Worm (Caenorhabditis elegans) whole organism, midembryonic: ENCODE measurements around the gene twk-48.
A peak's percentile ranks its signal among the peaks of the same experiment; 100 is the strongest.

Experiments
- T22C8.4 ChIP-seq: fragments of 200-800 bp; sonication (Bioruptor generic); IDR thresholded peaks from 2 replicates; pipeline ENCODE4 v1.3.6; 2022; ENCODE audit warnings: missing genetic modification characterization, missing compliant biosample characterization
- cog-1 ChIP-seq: sonication (generic microtip); optimal IDR thresholded peaks from 2 replicates; lab custom pipeline; 2016; ENCODE audit warnings: missing genetic modification characterization, missing compliant biosample characterization
- flt-1 ChIP-seq: fragments of 200-800 bp; sonication (Bioruptor generic); IDR thresholded peaks from 2 replicates; pipeline ENCODE4 v1.3.6; 2022; ENCODE audit warnings: missing genetic modification characterization, missing compliant biosample characterization
- klf-2 ChIP-seq: fragments of 200-800 bp; sonication (Bioruptor generic); conservative IDR thresholded peaks from 2 replicates; pipeline ENCODE4 v1.3.6; 2022; ENCODE audit warnings: missing genetic modification reagents, missing genetic modification characterization, missing compliant biosample characterization
- med-1 ChIP-seq: sonication (generic microtip); optimal IDR thresholded peaks from 2 replicates; lab custom pipeline; 2017; ENCODE audit warnings: missing genetic modification characterization, mild to moderate bottlenecking, missing compliant biosample characterization, antibody characterized with exemption, missing genetic modification reagents; ENCODE audit not compliant: insufficient read depth
- ref-1 ChIP-seq: fragments of 200-800 bp; sonication (Bioruptor generic); conservative IDR thresholded peaks from 2 replicates; pipeline ENCODE4 v1.3.6; 2022; ENCODE audit warnings: missing genetic modification reagents, missing genetic modification characterization, missing compliant biosample characterization
- tab-1 ChIP-seq: fragments of 200-800 bp; sonication (Bioruptor generic); IDR thresholded peaks from 2 replicates; pipeline ENCODE4 v1.3.6; 2022; ENCODE audit warnings: missing genetic modification characterization, missing compliant biosample characterization
- ztf-23 ChIP-seq: fragments of 200-800 bp; sonication (Bioruptor generic); IDR thresholded peaks from 2 replicates; pipeline ENCODE4 v1.3.6; 2022; ENCODE audit warnings: missing genetic modification reagents, missing genetic modification characterization, missing compliant biosample characterization
- ztf-29 ChIP-seq: fragments of 200-800 bp; sonication (Bioruptor generic); IDR thresholded peaks from 2 replicates; pipeline ENCODE4 v1.3.6; 2022; ENCODE audit warnings: missing genetic modification reagents, missing genetic modification characterization, missing compliant biosample characterization

The twk-48 gene

DNA sequence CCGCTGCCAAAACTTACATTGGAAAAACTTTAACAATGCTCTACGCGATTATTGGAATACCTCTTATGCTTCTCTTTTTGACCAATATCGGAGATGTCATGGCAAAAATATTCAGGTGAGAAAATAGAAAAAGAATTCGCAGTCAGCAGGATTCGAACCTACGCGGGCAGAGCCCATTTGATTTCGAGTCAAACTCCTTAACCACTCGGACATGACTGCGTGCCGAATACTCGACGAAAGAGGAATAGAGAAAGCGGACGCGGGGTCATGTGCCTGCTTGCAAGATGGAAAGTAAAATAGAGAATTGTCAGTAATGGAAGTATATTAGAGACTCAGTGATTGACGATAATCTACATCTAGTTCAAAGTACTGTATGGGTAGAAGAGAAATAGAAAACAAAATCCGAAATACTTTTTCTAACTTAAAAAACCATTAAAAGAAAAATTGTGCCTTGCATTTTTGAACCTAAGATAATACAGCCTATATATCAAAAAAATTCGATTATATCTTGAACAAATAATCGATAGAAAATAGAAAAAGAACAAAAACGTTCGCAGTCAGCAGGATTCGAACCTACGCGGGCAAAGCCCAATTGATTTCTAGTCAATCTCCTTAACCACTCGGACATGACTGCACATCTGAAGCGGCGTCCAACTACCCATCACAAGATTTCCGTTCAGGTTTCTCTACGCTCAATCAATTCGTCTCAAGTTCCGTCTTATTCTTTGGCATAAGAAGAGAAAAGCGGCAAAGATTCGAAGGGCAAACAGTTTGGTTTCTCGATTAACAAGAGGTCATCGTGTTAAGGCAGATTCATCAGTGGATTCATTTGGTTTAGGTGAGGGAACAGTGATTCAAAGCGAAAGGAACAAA lies 1.2 kb downstream of the twk-48 start:
- TF ChIP-seq flt-1 (GFP tag; lab: Robert Waterston, UW) (peak; percentile 95), T22C8.4 (GFP tag; lab: Robert Waterston, UW) (peak; percentile 90), klf-2 (GFP tag; lab: Robert Waterston, UW) (peak; percentile 91), cog-1 (tag; lab: Kevin White, UChicago) (peak; percentile 64), ztf-23 (GFP tag; lab: Robert Waterston, UW) (peak; percentile 94), ztf-29 (peak; percentile 93), med-1 (GFP tag; lab: Kevin White, UChicago) (peak; percentile 64), ref-1 (GFP tag; lab: Robert Waterston, UW) (peak; percentile 88), tab-1 (GFP tag; lab: Robert Waterston, UW) (peak; percentile 96)

ce11 chrIII:9862469-9862868 lies 1.9 kb downstream of the twk-48 start:
- TF ChIP-seq med-1 (GFP tag; lab: Kevin White, UChicago) (no peak), ref-1 (GFP tag; lab: Robert Waterston, UW) (no peak), cog-1 (tag; lab: Kevin White, UChicago) (no peak), tab-1 (GFP tag; lab: Robert Waterston, UW) (no peak), flt-1 (GFP tag; lab: Robert Waterston, UW) (no peak), T22C8.4 (GFP tag; lab: Robert Waterston, UW) (no peak), ztf-29 (no peak), klf-2 (GFP tag; lab: Robert Waterston, UW) (no peak), ztf-23 (GFP tag; lab: Robert Waterston, UW) (no peak)

DNA sequence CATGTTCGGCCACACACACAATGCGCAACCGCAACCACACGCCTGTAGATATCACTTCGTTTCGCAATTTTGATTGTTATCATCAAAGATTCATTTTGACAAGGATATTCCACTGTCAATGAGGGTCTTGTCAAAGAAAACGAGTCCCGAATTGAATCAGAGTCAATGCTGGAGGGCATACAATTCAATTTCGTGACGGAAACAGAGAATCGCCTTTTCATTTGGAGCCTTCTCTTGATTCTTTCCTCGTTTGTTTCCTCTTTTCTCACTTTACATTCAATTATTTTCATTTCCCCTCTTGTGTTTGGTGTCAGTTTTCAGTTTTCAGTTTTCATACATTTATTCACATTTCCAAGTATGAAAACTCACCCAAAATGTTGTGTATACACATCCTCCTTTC lies 6.8 kb downstream of the twk-48 start:
- TF ChIP-seq klf-2 (GFP tag; lab: Robert Waterston, UW) (no peak), T22C8.4 (GFP tag; lab: Robert Waterston, UW) (no peak), flt-1 (GFP tag; lab: Robert Waterston, UW) (no peak), med-1 (GFP tag; lab: Kevin White, UChicago) (no peak), cog-1 (tag; lab: Kevin White, UChicago) (no peak), ztf-29 (no peak), ztf-23 (GFP tag; lab: Robert Waterston, UW) (no peak), tab-1 (GFP tag; lab: Robert Waterston, UW) (no peak), ref-1 (GFP tag; lab: Robert Waterston, UW) (no peak)

- TF ChIP-seq T22C8.4 (GFP tag; lab: Robert Waterston, UW) (peak; percentile 34; the same call in 1 of the 2 replicates), ztf-23 (GFP tag; lab: Robert Waterston, UW) (peak; percentile 77), tab-1 (GFP tag; lab: Robert Waterston, UW) (no peak), flt-1 (GFP tag; lab: Robert Waterston, UW) (peak; percentile 79), med-1 (GFP tag; lab: Kevin White, UChicago) (no peak), ztf-29 (no peak), cog-1 (tag; lab: Kevin White, UChicago) (no peak), ref-1 (GFP tag; lab: Robert Waterston, UW) (no peak), klf-2 (GFP tag; lab: Robert Waterston, UW) (0 out of 2 replicates have a peak, but pooled peaks have one; percentile 40)
Observed at ce11 chrIII:9867780-9868503, 7.4 kb downstream of the twk-48 start, which contains the start of gene dhhc-4. Gene dhhc-4, minus strand, starts transcription at chrIII:9867792.

DNA sequence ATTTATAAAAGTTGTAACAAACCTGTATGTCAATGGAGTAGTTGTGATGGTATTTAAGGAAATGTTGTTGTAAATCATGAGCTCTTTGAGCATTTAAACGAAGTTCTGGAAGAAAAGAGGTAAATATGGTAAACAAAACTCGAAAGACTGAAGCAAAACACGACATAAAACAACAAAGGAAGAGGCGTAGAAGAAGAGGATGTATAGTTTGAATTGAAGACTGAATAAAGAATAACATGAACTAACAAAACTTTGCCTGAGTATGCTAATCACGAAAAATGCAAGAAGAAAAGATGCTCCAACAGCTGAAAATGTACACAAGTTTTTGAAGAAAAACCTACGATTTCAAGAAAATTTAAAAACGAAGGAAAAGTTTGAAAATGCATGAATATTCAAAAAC lies 10.5 kb downstream of the twk-48 start, which contains the start of gene ZK757.1:
ZK757.1 (minus strand) TSS at position 101 of the 400 bp plus-strand sequence.
- TF ChIP-seq med-1 (GFP tag; lab: Kevin White, UChicago) (no peak), cog-1 (tag; lab: Kevin White, UChicago) (no peak), T22C8.4 (GFP tag; lab: Robert Waterston, UW) (no peak), klf-2 (GFP tag; lab: Robert Waterston, UW) (no peak), ztf-29 (no peak), ref-1 (GFP tag; lab: Robert Waterston, UW) (no peak), ztf-23 (GFP tag; lab: Robert Waterston, UW) (no peak), flt-1 (GFP tag; lab: Robert Waterston, UW) (no peak), tab-1 (GFP tag; lab: Robert Waterston, UW) (no peak)

- TF ChIP-seq T22C8.4 (GFP tag; lab: Robert Waterston, UW) (no peak), ref-1 (GFP tag; lab: Robert Waterston, UW) (no peak), klf-2 (GFP tag; lab: Robert Waterston, UW) (no peak), flt-1 (GFP tag; lab: Robert Waterston, UW) (no peak), med-1 (GFP tag; lab: Kevin White, UChicago) (no peak), cog-1 (tag; lab: Kevin White, UChicago) (no peak), ztf-23 (GFP tag; lab: Robert Waterston, UW) (no peak), ztf-29 (no peak), tab-1 (GFP tag; lab: Robert Waterston, UW) (no peak)
Observed at ce11 chrIII:9874515-9874914, 14.0 kb downstream of the twk-48 start.

DNA sequence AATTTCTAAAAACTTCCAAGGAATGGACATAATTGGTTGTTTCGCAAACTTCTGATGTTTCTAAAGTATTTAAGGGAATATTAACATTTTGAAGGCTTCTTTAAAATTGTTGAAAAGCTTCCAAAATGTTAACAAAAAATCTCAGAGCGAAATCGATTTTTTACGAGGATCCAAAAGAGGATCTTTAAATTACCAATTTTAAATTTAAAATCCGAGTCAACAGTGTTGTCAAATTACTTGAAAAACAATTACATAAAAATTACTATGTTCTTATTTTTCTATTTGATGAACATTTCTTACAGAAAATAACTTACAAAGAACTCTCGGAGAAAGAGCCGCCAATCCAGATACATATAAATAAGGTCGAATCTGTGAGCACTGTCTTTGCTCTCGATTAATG lies 16.4 kb downstream of the twk-48 start, which contains the start of gene ZK757.10:
ZK757.10 (plus strand) TSS at position 301 of the 400 bp plus-strand sequence.
- TF ChIP-seq tab-1 (GFP tag; lab: Robert Waterston, UW) (no peak), med-1 (GFP tag; lab: Kevin White, UChicago) (no peak), ref-1 (GFP tag; lab: Robert Waterston, UW) (no peak), cog-1 (tag; lab: Kevin White, UChicago) (no peak), klf-2 (GFP tag; lab: Robert Waterston, UW) (no peak)

DNA sequence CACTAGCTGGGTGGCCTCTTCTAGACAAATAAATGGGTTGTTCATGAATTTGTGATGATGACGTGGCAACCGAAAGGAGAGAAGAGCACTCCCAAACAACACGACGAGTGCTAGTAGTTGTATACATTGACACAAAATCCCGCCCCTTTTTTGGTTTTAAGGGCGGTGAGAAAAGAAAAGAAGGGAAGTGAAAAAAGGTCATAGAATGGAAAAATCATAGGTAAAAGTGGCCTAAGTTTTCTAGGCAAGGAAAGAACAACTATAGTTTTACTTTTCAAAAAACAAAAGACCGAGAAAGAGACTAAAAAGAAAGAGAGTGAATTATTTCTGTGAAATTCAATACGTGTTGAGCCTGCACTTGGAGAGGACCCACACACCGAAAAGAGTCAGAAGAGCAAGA lies 18.3 kb downstream of the twk-48 start, which contains the start of gene ZK757.2:
ZK757.2 (minus strand) TSS at position 101 of the 400 bp plus-strand sequence.
- TF ChIP-seq flt-1 (GFP tag; lab: Robert Waterston, UW) (no peak), cog-1 (tag; lab: Kevin White, UChicago) (no peak), T22C8.4 (GFP tag; lab: Robert Waterston, UW) (no peak), klf-2 (GFP tag; lab: Robert Waterston, UW) (no peak), med-1 (GFP tag; lab: Kevin White, UChicago) (no peak), ztf-29 (no peak), ztf-23 (GFP tag; lab: Robert Waterston, UW) (no peak), ref-1 (GFP tag; lab: Robert Waterston, UW) (no peak), tab-1 (GFP tag; lab: Robert Waterston, UW) (no peak)
